Worm (Caenorhabditis elegans) whole organism, L2 larva: ENCODE data around the gene trul-1.
A peak's percentile ranks its signal among the peaks of the same experiment; 100 is the strongest.

ENCODE experiments used
- C34F6.9 ChIP-seq: fragments of 150-350 bp; optimal IDR thresholded peaks from 2 replicates; lab custom pipeline; 2014; ENCODE audit warnings: missing biosample characterization, missing genetic modification characterization
- F13H6.1 ChIP-seq: sonication (generic microtip); optimal IDR thresholded peaks from 2 replicates; lab custom pipeline; 2016; ENCODE audit warnings: missing genetic modification characterization, missing compliant biosample characterization
- ZK546.5 ChIP-seq: sonication (generic microtip); optimal IDR thresholded peaks from 2 replicates; lab custom pipeline; 2017; ENCODE audit warnings: missing biosample characterization, missing genetic modification characterization
- alr-1 ChIP-seq: fragments of 150-350 bp; optimal IDR thresholded peaks from 2 replicates; lab custom pipeline; 2014; ENCODE audit warnings: missing biosample characterization, missing genetic modification characterization
- aly-2 ChIP-seq: fragments of 150-350 bp; optimal IDR thresholded peaks from 2 replicates; lab custom pipeline; 2014; ENCODE audit warnings: missing biosample characterization, missing genetic modification characterization
- ama-1 ChIP-seq: fragments of 150-350 bp; optimal IDR thresholded peaks from 2 replicates; lab custom pipeline; 2018; ENCODE audit warnings: inconsistent platforms
- blmp-1 ChIP-seq: sonication (generic microtip); optimal IDR thresholded peaks from 2 replicates; lab custom pipeline; 2017; ENCODE audit warnings: missing genetic modification characterization, mild to moderate bottlenecking, missing compliant biosample characterization, antibody characterized with exemption, moderate library complexity; ENCODE audit not compliant: insufficient read depth
- ceh-16 ChIP-seq: fragments of 150-350 bp; optimal IDR thresholded peaks from 2 replicates; lab custom pipeline; 2014; ENCODE audit warnings: missing biosample characterization, missing genetic modification characterization
- dmd-4 ChIP-seq: sonication (generic microtip); optimal IDR thresholded peaks from 2 replicates; lab custom pipeline; 2017; ENCODE audit warnings: missing biosample characterization, missing genetic modification characterization
- egl-27 ChIP-seq: sonication (generic microtip); optimal IDR thresholded peaks from 3 replicates; lab custom pipeline; 2017; ENCODE audit warnings: missing biosample characterization, missing genetic modification reagents, missing genetic modification characterization
- elt-1 ChIP-seq: fragments of 150-350 bp; optimal IDR thresholded peaks from 2 replicates; lab custom pipeline; 2014; ENCODE audit warnings: missing biosample characterization, missing genetic modification characterization
- fos-1 ChIP-seq: fragments of 150-350 bp; optimal IDR thresholded peaks from 2 replicates; lab custom pipeline; 2014; ENCODE audit warnings: missing biosample characterization, missing genetic modification characterization
- gmeb-1 ChIP-seq: fragments of 150-350 bp; optimal IDR thresholded peaks from 2 replicates; lab custom pipeline; 2014; ENCODE audit warnings: missing biosample characterization, missing genetic modification characterization
- lin-11 ChIP-seq: fragments of 150-350 bp; sonication (generic microtip); optimal IDR thresholded peaks from 2 replicates; lab custom pipeline; 2014; ENCODE audit warnings: missing biosample characterization, missing genetic modification characterization, inconsistent platforms, mixed read lengths
- lin-39 ChIP-seq: fragments of 150-350 bp; optimal IDR thresholded peaks from 2 replicates; lab custom pipeline; 2014; ENCODE audit warnings: missing biosample characterization, missing genetic modification reagents, missing genetic modification characterization
- lsy-2 ChIP-seq, 2 experiments: fragments of 150-350 bp in 1 of 2; sonication (generic microtip) in 1 of 2; optimal IDR thresholded peaks; 2 replicates each; lab custom pipeline; 2014 to 2017; ENCODE audit warnings: missing biosample characterization in 2 of 2, missing genetic modification characterization in 2 of 2
- mab-5 ChIP-seq: fragments of 150-350 bp; optimal IDR thresholded peaks from 2 replicates; lab custom pipeline; 2014; ENCODE audit warnings: missing biosample characterization, missing genetic modification characterization
- mbf-1 ChIP-seq: sonication (generic microtip); optimal IDR thresholded peaks from 2 replicates; lab custom pipeline; 2017; ENCODE audit warnings: missing biosample characterization, missing genetic modification characterization
- mdl-1 ChIP-seq, 2 experiments: fragments of 150-350 bp in 1 of 2; sonication (generic microtip) in 1 of 2; optimal IDR thresholded peaks; 2 replicates each; lab custom pipeline; 2017; ENCODE audit warnings: missing biosample characterization in 2 of 2, missing genetic modification characterization in 2 of 2
- nhr-11 ChIP-seq: fragments of 150-350 bp; optimal IDR thresholded peaks from 2 replicates; lab custom pipeline; 2014; ENCODE audit warnings: missing biosample characterization, missing genetic modification characterization
- nhr-21 ChIP-seq: fragments of 150-350 bp; optimal IDR thresholded peaks from 2 replicates; lab custom pipeline; 2014; ENCODE audit warnings: missing biosample characterization, missing genetic modification characterization
- nhr-23 ChIP-seq: fragments of 150-350 bp; optimal IDR thresholded peaks from 2 replicates; lab custom pipeline; 2014; ENCODE audit warnings: missing biosample characterization, missing genetic modification reagents, missing genetic modification characterization
- nhr-25 ChIP-seq: fragments of 150-350 bp; sonication (generic microtip); optimal IDR thresholded peaks from 3 replicates; lab custom pipeline; 2014; ENCODE audit warnings: missing biosample characterization, missing genetic modification characterization
- peb-1 ChIP-seq: fragments of 150-350 bp; optimal IDR thresholded peaks from 2 replicates; lab custom pipeline; 2014; ENCODE audit warnings: missing biosample characterization, missing genetic modification characterization
- sem-4 ChIP-seq: fragments of 150-350 bp; optimal IDR thresholded peaks from 2 replicates; lab custom pipeline; 2014; ENCODE audit warnings: missing biosample characterization, missing genetic modification reagents, missing genetic modification characterization
- skn-1 ChIP-seq: sonication (generic microtip); optimal IDR thresholded peaks from 2 replicates; lab custom pipeline; 2017; ENCODE audit warnings: missing biosample characterization, missing genetic modification characterization
- sma-9 ChIP-seq, 2 experiments: fragments of 150-350 bp in 1 of 2; sonication (generic microtip) in 1 of 2; optimal IDR thresholded peaks; 2 replicates each; lab custom pipeline; 2014 to 2016; ENCODE audit warnings: missing genetic modification characterization in 2 of 2, mild to moderate bottlenecking in 1 of 2, missing biosample characterization in 1 of 2, missing compliant biosample characterization in 1 of 2, missing genetic modification reagents in 1 of 2, moderate library complexity in 1 of 2
- snpc-4 ChIP-seq: fragments of 150-350 bp; optimal IDR thresholded peaks from 2 replicates; lab custom pipeline; 2014; ENCODE audit warnings: missing biosample characterization, missing genetic modification characterization
- unc-55 ChIP-seq: fragments of 150-350 bp; sonication (generic microtip); optimal IDR thresholded peaks from 3 replicates; lab custom pipeline; 2014; ENCODE audit warnings: missing biosample characterization, missing genetic modification reagents, missing genetic modification characterization
- unc-62 ChIP-seq: fragments of 150-350 bp; optimal IDR thresholded peaks from 2 replicates; lab custom pipeline; 2014; ENCODE audit warnings: missing biosample characterization, missing genetic modification reagents, missing genetic modification characterization
- ztf-1 ChIP-seq: fragments of 200-800 bp; sonication (Bioruptor generic); conservative IDR thresholded peaks from 2 replicates; pipeline ENCODE4 v1.3.6; 2022; ENCODE audit warnings: missing genetic modification characterization, missing compliant biosample characterization
- ztf-11 ChIP-seq: sonication (generic microtip); optimal IDR thresholded peaks from 2 replicates; lab custom pipeline; 2017; ENCODE audit warnings: missing biosample characterization, missing genetic modification characterization

trul-1 gene

ce11 chrII:300977-301772 lies 18.8 kb upstream of the trul-1 start, which contains the start of gene K01A2.5:
K01A2.5 (plus strand) TSS chrII:301273.
- peak; percentile 39 for TF ChIP-seq nhr-21 (tag; lab: Kevin White, UChicago)
- no peak for TF ChIP-seq lin-11
- no peak for TF ChIP-seq ama-1 (lab: Kevin White, UChicago)
- TF ChIP-seq fos-1 (tag; lab: Kevin White, UChicago): peak; percentile 21
- TF ChIP-seq nhr-23 (tag; lab: Kevin White, UChicago): no peak
- TF ChIP-seq alr-1: no peak
- no peak for TF ChIP-seq F13H6.1 (tag; lab: Kevin White, UChicago)
- TF ChIP-seq ztf-1 (GFP tag; lab: Robert Waterston, UW): no peak
- peak; percentile 99 for TF ChIP-seq blmp-1 (tag; lab: Kevin White, UChicago)
- peak; percentile 71 for TF ChIP-seq ceh-16
- TF ChIP-seq unc-55: no peak
- peak; percentile 66 for TF ChIP-seq sem-4 (tag; lab: Kevin White, UChicago)
- TF ChIP-seq nhr-25 (tag; lab: Kevin White, UChicago): peak; percentile 71
- TF ChIP-seq ztf-11: no peak
- TF ChIP-seq ZK546.5 (tag; lab: Kevin White, UChicago): no peak
- TF ChIP-seq aly-2 (tag; lab: Kevin White, UChicago): no peak
- TF ChIP-seq sma-9 (GFP tag; optimal IDR thresholded peaks at IDR 0.05; lab: Kevin White, UChicago): peak; percentile 40
- TF ChIP-seq sma-9 (tag; optimal IDR thresholded peaks at IDR 0.05; lab: Kevin White, UChicago): no peak
- TF ChIP-seq egl-27 (tag; lab: Kevin White, UChicago): no peak
- TF ChIP-seq, all 48 proteins: peak for 7

- TF ChIP-seq unc-62 (GFP tag; lab: Kevin White, UChicago) (no peak), ztf-1 (GFP tag; lab: Robert Waterston, UW) (no peak), peb-1 (tag; lab: Kevin White, UChicago) (no peak), lsy-2 (tag; optimal IDR thresholded peaks at IDR 0.05; lab: Kevin White, UChicago) (no peak), aly-2 (tag; lab: Kevin White, UChicago) (no peak), alr-1 (no peak), lin-11 (no peak), sma-9 (GFP tag; optimal IDR thresholded peaks at IDR 0.05; lab: Kevin White, UChicago) (no peak), sma-9 (tag; optimal IDR thresholded peaks at IDR 0.05; lab: Kevin White, UChicago) (no peak), lin-39 (no peak), skn-1 (tag; lab: Kevin White, UChicago) (no peak), fos-1 (tag; lab: Kevin White, UChicago) (no peak), mdl-1 (tag; optimal IDR thresholded peaks at IDR 0.05; lab: Kevin White, UChicago) (no peak), elt-1 (no peak)
- TF ChIP-seq, all 48 proteins: peak for 0
Measured at ce11 chrII:299684-300083, 17.3 kb upstream of the trul-1 start, which contains the start of gene K01A2.6. K01A2.6 (plus strand) TSS chrII:299984.

- TF ChIP-seq elt-1: no peak
- TF ChIP-seq ceh-16: no peak
- TF ChIP-seq unc-62 (GFP tag; lab: Kevin White, UChicago): no peak
- TF ChIP-seq C34F6.9 (tag; lab: Kevin White, UChicago): no peak
- TF ChIP-seq mab-5 (tag; lab: Kevin White, UChicago): no peak
- no peak for TF ChIP-seq gmeb-1 (tag; lab: Kevin White, UChicago)
Measured at ce11 chrII:296911-297440, 14.6 kb upstream of the trul-1 start, which contains the start of the genes clec-117 and B0432.1. clec-117 (minus strand) TSS chrII:297011. B0432.1 (plus strand) TSS chrII:297390.

ce11 chrII:294606-295005 lies 12.2 kb upstream of the trul-1 start, which contains the start of gene B0432.11:
B0432.11 (minus strand) TSS chrII:294706.
- TF ChIP-seq unc-55 (no peak), mdl-1 (tag; optimal IDR thresholded peaks at IDR 0.05; lab: Kevin White, UChicago) (no peak), elt-1 (no peak), dmd-4 (tag; lab: Kevin White, UChicago) (no peak), mab-5 (tag; lab: Kevin White, UChicago) (no peak), fos-1 (tag; lab: Kevin White, UChicago) (no peak), nhr-11 (no peak), mbf-1 (no peak), alr-1 (no peak), snpc-4 (tag; lab: Kevin White, UChicago) (no peak), lsy-2 (tag; optimal IDR thresholded peaks at IDR 0.05; lab: Kevin White, UChicago) (no peak), ztf-11 (no peak), nhr-23 (tag; lab: Kevin White, UChicago) (no peak)
